Worm (Caenorhabditis elegans): ENCODE data around the gene sri-24.
"Not testable (repeated sequence)": the region's sequence is repeated elsewhere in the genome, so short reads cannot be mapped to it uniquely, and the experiment has no call there.

The sri-24 gene

DNA sequence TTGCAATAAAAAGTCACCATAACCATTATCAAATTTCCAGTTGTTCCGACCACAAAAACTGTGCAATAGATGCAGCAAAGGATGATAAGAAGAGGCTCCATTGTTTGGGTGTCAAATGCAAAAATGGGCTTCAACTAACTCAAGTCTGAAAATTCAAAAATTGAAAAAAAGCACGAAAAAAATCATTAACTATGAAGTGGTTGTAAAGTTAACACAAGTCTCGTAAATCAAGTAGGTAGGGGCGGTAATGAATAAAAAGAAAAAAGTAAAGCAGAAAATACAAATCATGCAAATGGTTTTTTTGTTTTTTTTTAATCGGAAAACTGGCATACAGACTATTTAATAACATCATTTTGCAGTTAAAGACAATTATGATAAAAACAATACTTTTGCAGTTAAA is 44.7 kb downstream of the sri-24 start, which contains the start of gene srsx-39:
Gene srsx-39 (minus strand): TSS at position 101 of the 400 bp plus-strand sequence.
- not testable (repeated sequence) for TF ChIP-seq egl-27, ZK546.5, skn-1 (tag; optimal IDR thresholded peaks at IDR 0.05)

DNA sequence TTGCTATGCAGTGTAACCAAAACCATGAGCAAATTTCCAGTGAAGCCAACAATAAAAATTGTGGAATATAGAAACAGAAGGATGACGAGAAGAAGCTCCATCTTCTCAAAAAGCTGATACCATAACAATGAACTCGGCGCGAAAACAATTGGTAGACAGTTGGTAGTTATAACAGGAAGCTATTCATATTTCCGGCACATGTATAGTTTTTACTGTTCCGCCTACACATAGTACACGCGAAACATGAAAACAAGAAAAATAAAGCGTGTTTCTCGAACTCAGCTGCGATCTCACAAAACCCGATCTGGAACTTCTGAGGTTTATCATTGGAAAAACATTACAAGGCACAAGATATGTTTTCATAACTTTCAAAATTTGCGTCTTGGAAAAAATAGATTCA is 47.1 kb downstream of the sri-24 start, which contains the start of gene srsx-37:
Gene srsx-37 (minus strand): TSS at position 101 of the 400 bp plus-strand sequence.
- TF ChIP-seq nhr-23 (tag; optimal IDR thresholded peaks at IDR 0.05): no peak
- no peak for TF ChIP-seq jun-1 (tag; optimal IDR thresholded peaks at IDR 0.05)
- no peak for TF ChIP-seq hmg-11 (tag; optimal IDR thresholded peaks at IDR 0.05)
- no peak for TF ChIP-seq pqm-1 (tag; optimal IDR thresholded peaks at IDR 0.05)
- no peak for TF ChIP-seq ceh-28 (tag; optimal IDR thresholded peaks at IDR 0.05)
- no peak for TF ChIP-seq lsy-12 (tag; optimal IDR thresholded peaks at IDR 0.05)
- TF ChIP-seq daf-12 (tag; optimal IDR thresholded peaks at IDR 0.05): no peak
- TF ChIP-seq nhr-76 (tag; optimal IDR thresholded peaks at IDR 0.05): no peak
- TF ChIP-seq fos-1 (tag; optimal IDR thresholded peaks at IDR 0.05): no peak
- no peak for TF ChIP-seq ceh-82 (tag; optimal IDR thresholded peaks at IDR 0.05)

DNA sequence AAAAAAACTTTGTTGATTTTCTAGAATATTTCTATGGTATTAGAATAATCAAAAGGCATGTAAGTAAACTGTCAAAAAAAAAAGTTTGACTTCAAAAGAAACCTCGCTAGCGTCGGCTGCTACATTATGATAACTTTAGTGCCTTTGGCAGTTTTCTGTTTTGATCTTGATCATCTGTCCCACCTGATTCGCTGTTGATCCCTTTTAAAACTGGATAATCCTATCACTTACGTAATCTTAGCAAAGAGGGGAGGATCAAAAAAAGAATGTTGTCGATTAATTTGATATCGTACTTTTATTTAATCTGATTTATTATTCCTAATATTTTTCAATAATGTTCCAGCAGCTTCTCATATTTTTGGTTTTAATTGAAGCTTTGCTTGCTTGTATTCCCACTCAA is 47.9 kb downstream of the sri-24 start, which contains the start of gene M01B2.8:
Gene M01B2.8 (plus strand): TSS at position 301 of the 400 bp plus-strand sequence.
- TF ChIP-seq nfya-1 (tag; optimal IDR thresholded peaks at IDR 0.05; ENCODE audit: insufficient read depth) (no peak), ceh-9 (tag; optimal IDR thresholded peaks at IDR 0.05) (no peak), skn-1 (tag; optimal IDR thresholded peaks at IDR 0.05) (no peak), pqm-1 (tag; optimal IDR thresholded peaks at IDR 0.05) (no peak), nhr-12 (tag; optimal IDR thresholded peaks at IDR 0.05) (no peak), eor-1 (tag; optimal IDR thresholded peaks at IDR 0.05) (no peak), ceh-82 (tag; optimal IDR thresholded peaks at IDR 0.05) (no peak), ztf-4 (tag; optimal IDR thresholded peaks at IDR 0.05) (no peak), nhr-25 (tag; optimal IDR thresholded peaks at IDR 0.05) (no peak), nhr-11 (tag; optimal IDR thresholded peaks at IDR 0.05) (no peak), unc-62 (GFP tag; optimal IDR thresholded peaks at IDR 0.05) (no peak), egl-27 (tag; optimal IDR thresholded peaks at IDR 0.05) (no peak)

DNA sequence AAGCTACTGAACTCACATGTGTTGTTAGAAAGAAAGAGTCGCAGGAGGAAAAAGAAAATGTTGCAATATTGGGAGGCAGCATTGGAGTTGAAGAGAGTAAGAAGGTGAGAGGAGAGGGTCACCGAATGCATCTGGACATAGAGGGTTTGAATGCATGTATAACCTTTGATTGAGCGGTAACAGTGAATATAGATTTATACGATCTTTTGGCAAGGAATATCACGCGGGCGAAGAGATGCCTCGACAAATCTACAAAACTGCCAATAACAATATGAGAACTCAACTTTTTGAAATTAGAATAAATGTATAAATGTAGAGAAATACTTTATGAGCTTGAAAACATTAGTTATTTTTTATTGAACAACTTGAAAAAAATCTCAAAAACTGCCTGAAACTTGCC is 50.4 kb downstream of the sri-24 start, which contains the start of gene M01B2.10:
Gene M01B2.10 (minus strand): TSS at position 101 of the 400 bp plus-strand sequence.
- TF ChIP-seq elt-3, lin-39, mml-1 (tag; optimal IDR thresholded peaks at IDR 0.05): not testable (repeated sequence)

All from whole organism, L3 larva.